Worm (Caenorhabditis elegans) whole organism, L4 larva: ENCODE results near the gene C16D2.1.
A peak's percentile ranks its signal among the peaks of the same experiment; 100 is the strongest.

Experiments
- F26F4.8 ChIP-seq: fragments of 200-800 bp; sonication (Bioruptor generic); conservative IDR thresholded peaks from 2 replicates; pipeline ENCODE4 v1.3.6; 2022; ENCODE audit warnings: missing genetic modification characterization, missing compliant biosample characterization
- Y105C5A.15 ChIP-seq: fragments of 200-800 bp; sonication (Bioruptor generic); IDR thresholded peaks from 2 replicates; pipeline ENCODE4 v1.3.6; 2022; ENCODE audit warnings: missing genetic modification characterization, missing compliant biosample characterization
- aha-1 ChIP-seq: fragments of 150-350 bp; peaks from one replicate; lab custom pipeline; 2014; ENCODE audit warnings: missing biosample characterization, missing genetic modification characterization
- ama-1 ChIP-seq: fragments of 150-350 bp; optimal IDR thresholded peaks from 2 replicates; lab custom pipeline; 2014; ENCODE audit warnings: inconsistent platforms, mixed read lengths
- attf-4 ChIP-seq: sonication (generic microtip); optimal IDR thresholded peaks from 3 replicates; lab custom pipeline; 2017; ENCODE audit warnings: missing biosample characterization, missing genetic modification characterization
- ceh-28 ChIP-seq: fragments of 150-350 bp; optimal IDR thresholded peaks from 2 replicates; lab custom pipeline; 2014; ENCODE audit warnings: missing biosample characterization, missing genetic modification reagents, missing genetic modification characterization
- ceh-62 ChIP-seq: sonication (generic microtip); optimal IDR thresholded peaks from 2 replicates; lab custom pipeline; 2017; ENCODE audit warnings: missing biosample characterization, missing genetic modification characterization
- ceh-82 ChIP-seq: sonication (generic microtip); optimal IDR thresholded peaks from 2 replicates; lab custom pipeline; 2017; ENCODE audit warnings: missing biosample characterization, missing genetic modification characterization
- daf-12 ChIP-seq: fragments of 150-350 bp; optimal IDR thresholded peaks from 2 replicates; lab custom pipeline; 2014; ENCODE audit warnings: missing biosample characterization, missing genetic modification reagents, missing genetic modification characterization
- daf-16 ChIP-seq, 3 experiments: sonication (generic microtip); optimal IDR thresholded peaks; 2 replicates each; lab custom pipeline; 2016 to 2017; ENCODE audit warnings: missing genetic modification characterization in 3 of 3, missing genetic modification reagents in 3 of 3, mild to moderate bottlenecking in 2 of 3, missing compliant biosample characterization in 2 of 3, missing biosample characterization in 1 of 3, moderate library complexity in 1 of 3
- dmd-6 ChIP-seq: fragments of 200-800 bp; sonication (Bioruptor generic); IDR thresholded peaks from 2 replicates; pipeline ENCODE4 v1.3.6; 2022; ENCODE audit warnings: missing genetic modification reagents, missing genetic modification characterization, missing compliant biosample characterization
- dmd-9 ChIP-seq: fragments of 200-800 bp; sonication (Bioruptor generic); IDR thresholded peaks from 2 replicates; pipeline ENCODE4 v1.3.6; 2022; ENCODE audit warnings: missing genetic modification reagents, missing genetic modification characterization, missing compliant biosample characterization
- duxl-1 ChIP-seq: sonication (generic microtip); optimal IDR thresholded peaks from 2 replicates; lab custom pipeline; 2016; ENCODE audit warnings: mild to moderate bottlenecking, missing genetic modification characterization, moderate library complexity, missing compliant biosample characterization; ENCODE audit not compliant: poor library complexity
- dve-1 ChIP-seq: sonication (generic microtip); optimal IDR thresholded peaks from 2 replicates; lab custom pipeline; 2017; ENCODE audit warnings: antibody characterized with exemption, mild to moderate bottlenecking, missing genetic modification characterization, missing compliant biosample characterization; ENCODE audit not compliant: insufficient read depth
- hlh-11 ChIP-seq: fragments of 200-800 bp; sonication (Bioruptor generic); optimal IDR thresholded peaks from 2 replicates; lab custom pipeline; 2018; ENCODE audit warnings: mild to moderate bottlenecking, missing genetic modification characterization, missing compliant biosample characterization
- hmg-1.1 ChIP-seq: fragments of 200-800 bp; sonication (Bioruptor generic); IDR thresholded peaks from 2 replicates; pipeline ENCODE4 v1.3.6; 2022; ENCODE audit warnings: missing genetic modification reagents, missing genetic modification characterization, missing compliant biosample characterization
- lsy-2 ChIP-seq, 2 experiments: fragments of 150-350 bp in 1 of 2; sonication (generic microtip) in 1 of 2; optimal IDR thresholded peaks; 2 replicates each; lab custom pipeline; 2014 to 2017; ENCODE audit warnings: missing biosample characterization in 2 of 2, missing genetic modification characterization in 2 of 2
- madf-9 ChIP-seq: fragments of 200-800 bp; sonication (Bioruptor generic); conservative IDR thresholded peaks from 2 replicates; pipeline ENCODE4 v1.3.6; 2022; ENCODE audit warnings: missing genetic modification reagents, missing genetic modification characterization, missing compliant biosample characterization
- mxl-2 ChIP-seq: fragments of 200-800 bp; sonication (Bioruptor generic); conservative IDR thresholded peaks from 2 replicates; pipeline ENCODE4 v1.3.6; 2022; ENCODE audit warnings: missing genetic modification reagents, missing genetic modification characterization, missing compliant biosample characterization
- nhr-111 ChIP-seq: fragments of 200-800 bp; sonication (Bioruptor generic); optimal IDR thresholded peaks from 2 replicates; lab custom pipeline; 2018; ENCODE audit warnings: mild to moderate bottlenecking, missing genetic modification characterization, missing compliant biosample characterization
- nhr-28 ChIP-seq: fragments of 150-350 bp; optimal IDR thresholded peaks from 2 replicates; lab custom pipeline; 2014; ENCODE audit warnings: missing biosample characterization, missing genetic modification characterization
- nhr-42 ChIP-seq: fragments of 200-800 bp; sonication (Bioruptor generic); IDR thresholded peaks from 2 replicates; pipeline ENCODE4 v1.3.6; 2022; ENCODE audit warnings: missing genetic modification characterization, missing compliant biosample characterization
- pha-4 ChIP-seq, 2 experiments: fragments of 150-350 bp in 1 of 2; fragments of 200-800 bp in 1 of 2; sonication (Bioruptor generic) in 1 of 2; IDR thresholded peaks in 1 of 2; optimal IDR thresholded peaks in 1 of 2; 2 replicates each; pipeline versions ENCODE4 v1.3.6 to Lab custom; 2014 to 2022; ENCODE audit warnings: missing genetic modification characterization in 2 of 2, missing genetic modification reagents in 2 of 2, missing biosample characterization in 1 of 2, missing compliant biosample characterization in 1 of 2
- pqm-1 ChIP-seq: sonication (generic microtip); optimal IDR thresholded peaks from 2 replicates; lab custom pipeline; 2017; ENCODE audit warnings: missing biosample characterization, missing genetic modification characterization
- set-16 ChIP-seq: fragments of 200-800 bp; sonication (Bioruptor generic); IDR thresholded peaks from 2 replicates; pipeline ENCODE4 v1.3.6; 2022; ENCODE audit warnings: missing genetic modification reagents, missing genetic modification characterization, missing compliant biosample characterization
- snpc-4 ChIP-seq: fragments of 150-350 bp; optimal IDR thresholded peaks from 2 replicates; lab custom pipeline; 2014; ENCODE audit warnings: missing biosample characterization, missing genetic modification characterization
- spr-3 ChIP-seq: fragments of 200-800 bp; sonication (Bioruptor generic); optimal IDR thresholded peaks from 2 replicates; lab custom pipeline; 2018; ENCODE audit warnings: mild to moderate bottlenecking, missing genetic modification characterization, missing compliant biosample characterization
- unc-130 ChIP-seq: sonication (generic microtip); optimal IDR thresholded peaks from 2 replicates; lab custom pipeline; 2016; ENCODE audit warnings: missing genetic modification reagents, missing genetic modification characterization, missing compliant biosample characterization
- unc-62 ChIP-seq, 3 experiments: fragments of 150-350 bp in 1 of 3; sonication (generic microtip); optimal IDR thresholded peaks in 2 of 3; peaks in 1 of 3; 1 replicate in 1 of 3; 2 replicates in 2 of 3; lab custom pipeline; 2014 to 2017; ENCODE audit warnings: missing biosample characterization in 3 of 3, missing genetic modification characterization in 3 of 3, missing genetic modification reagents in 3 of 3, missing genotype in 1 of 3
- vab-7 ChIP-seq: fragments of 200-800 bp; sonication (Bioruptor generic); IDR thresholded peaks from 2 replicates; pipeline ENCODE4 v1.3.6; 2022; ENCODE audit warnings: missing genetic modification reagents, missing genetic modification characterization, missing compliant biosample characterization
- zag-1 ChIP-seq: fragments of 150-350 bp; optimal IDR thresholded peaks from 2 replicates; lab custom pipeline; 2014; ENCODE audit warnings: missing biosample characterization, missing genetic modification characterization
- zfp-3 ChIP-seq: fragments of 200-800 bp; sonication (Bioruptor generic); conservative IDR thresholded peaks from 2 replicates; pipeline ENCODE4 v1.3.6; 2022; ENCODE audit warnings: missing genetic modification reagents, missing genetic modification characterization, missing compliant biosample characterization

Gene C16D2.1

DNA sequence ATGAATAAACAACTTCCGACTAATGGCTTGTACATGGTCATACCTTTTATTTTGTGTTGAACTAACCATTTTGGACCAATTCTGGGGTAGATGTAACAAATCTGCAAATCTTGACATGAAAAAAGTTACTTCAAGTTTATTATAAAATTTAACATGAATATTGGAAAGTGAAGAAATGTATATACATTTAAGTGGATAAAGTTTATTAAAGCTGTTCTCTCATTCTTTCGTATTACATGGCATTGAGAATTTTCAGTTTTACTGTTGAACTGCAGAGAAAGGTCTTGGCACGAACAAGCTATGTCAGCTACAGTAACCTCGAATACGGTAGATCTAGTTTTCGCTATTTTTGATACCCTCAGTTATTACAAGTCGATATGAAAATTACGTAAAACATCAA, 37.9 kb upstream of the C16D2.1 start, which contains the start of gene C07H4.1 (continued):
- TF ChIP-seq nhr-111 (GFP tag; lab: Kevin White, UChicago) = no peak
- TF ChIP-seq, all 104 proteins: peak for 0

- TF ChIP-seq ceh-62 (tag; lab: Kevin White, UChicago) = no peak
- no peak for TF ChIP-seq madf-9
- TF ChIP-seq mxl-2 = no peak
- no peak for TF ChIP-seq nhr-42 (GFP tag; lab: Robert Waterston, UW)
- no peak for TF ChIP-seq zfp-3
- TF ChIP-seq ama-1 (lab: Kevin White, UChicago) = peak; percentile 34
- peak; percentile 54 for TF ChIP-seq hlh-11
- TF ChIP-seq hmg-1.1 (GFP tag; lab: Robert Waterston, UW) = no peak
- no peak for TF ChIP-seq attf-4
- no peak for TF ChIP-seq ceh-82 (tag; lab: Kevin White, UChicago)
- TF ChIP-seq lsy-2 (tag; optimal IDR thresholded peaks at IDR 0.05; lab: Kevin White, UChicago) = peak in 1 of 2 experiments; percentile 1
- TF ChIP-seq unc-62 (GFP tag; optimal IDR thresholded peaks at IDR 0.05 in 1 of 2; lab: Kevin White, UChicago) = peak in 1 of 2 experiments; percentile 95
- TF ChIP-seq unc-62 (tag; optimal IDR thresholded peaks at IDR 0.05; lab: Kevin White, UChicago) = no peak
- TF ChIP-seq daf-16 (GFP tag; optimal IDR thresholded peaks at IDR 0.05; lab: Kevin White, UChicago) = no peak
- peak; percentile 54 for TF ChIP-seq daf-16 (tag; optimal IDR thresholded peaks at IDR 0.05; lab: Kevin White, UChicago)
- TF ChIP-seq pha-4 (GFP tag; IDR thresholded peaks at IDR 0.05; lab: Robert Waterston, UW) = no peak
- no peak for TF ChIP-seq pha-4 (tag; optimal IDR thresholded peaks at IDR 0.05; lab: Kevin White, UChicago)
- peak; percentile 62 for TF ChIP-seq nhr-28 (tag; lab: Kevin White, UChicago)
- peak; percentile 55; the same call in 1 of the 2 replicates for TF ChIP-seq dmd-6 (GFP tag; lab: Robert Waterston, UW)
- peak; percentile 20 for TF ChIP-seq dve-1 (tag; lab: Kevin White, UChicago)
- peak; percentile 73 for TF ChIP-seq pqm-1 (tag; lab: Kevin White, UChicago)
- TF ChIP-seq Y105C5A.15 (GFP tag; lab: Robert Waterston, UW) = no peak
- no peak for TF ChIP-seq snpc-4 (tag; lab: Kevin White, UChicago)
- TF ChIP-seq duxl-1 (tag; lab: Kevin White, UChicago) = no peak
- no peak for TF ChIP-seq F26F4.8 (GFP tag; lab: Robert Waterston, UW)
These were observed 37.1 kb upstream of the C16D2.1 start for ce11 chrII:9094247-9094790.

ce11 chrII:9097302-9097701, 34.2 kb upstream of the C16D2.1 start:
- no peak for TF ChIP-seq zag-1 (tag; lab: Kevin White, UChicago)
- peak; percentile 91 for TF ChIP-seq aha-1 (tag; lab: Kevin White, UChicago)
- TF ChIP-seq, all 104 proteins: peak for 1

DNA sequence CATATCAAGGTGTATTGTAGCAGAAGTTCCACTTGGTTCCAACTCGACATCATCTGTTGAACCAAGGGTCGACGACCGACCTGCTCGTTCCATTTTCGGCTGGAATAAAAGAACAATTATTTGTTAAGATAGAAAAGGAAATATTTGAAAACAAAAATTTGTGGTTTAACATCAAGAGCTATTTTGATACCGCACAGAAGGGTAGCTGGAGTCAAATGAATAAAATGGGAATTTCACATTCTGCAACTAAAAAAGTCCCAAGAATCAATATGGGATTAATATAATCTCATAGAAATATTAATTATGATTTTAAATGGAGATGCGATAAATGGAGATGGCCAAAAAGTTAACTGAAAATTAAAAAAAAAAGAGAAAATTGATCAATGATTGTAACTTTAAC, 33.0 kb upstream of the C16D2.1 start, which contains the start of gene clh-5:
clh-5 (minus strand) TSS at position 101 of the 400 bp plus-strand sequence.
- TF ChIP-seq ama-1 (lab: Kevin White, UChicago) (no peak), vab-7 (GFP tag; lab: Robert Waterston, UW) (no peak), dve-1 (tag; lab: Kevin White, UChicago) (no peak), unc-130 (GFP tag; lab: Kevin White, UChicago) (no peak), spr-3 (GFP tag; lab: Kevin White, UChicago) (no peak), set-16 (no peak), dmd-9 (GFP tag; lab: Robert Waterston, UW) (no peak), daf-12 (tag; lab: Kevin White, UChicago) (no peak), ceh-28 (tag; lab: Kevin White, UChicago) (no peak), nhr-42 (GFP tag; lab: Robert Waterston, UW) (no peak)
- TF ChIP-seq, all 104 proteins: peak for 0
